Fruit fly (Drosophila melanogaster) whole organism, embryonic: ENCODE data around the gene mag.

ENCODE experiments used
- Antp ChIP-seq: fragments of 200-800 bp; sonication (Bioruptor generic); optimal IDR thresholded peaks from 3 replicates; lab custom pipeline; 2016; ENCODE audit warnings: missing biosample characterization, missing genetic modification characterization
- B-H1 ChIP-seq: fragments of 200-800 bp; sonication (Bioruptor generic); IDR thresholded peaks from 3 replicates; pipeline ENCODE4 v1.3.6; 2022; ENCODE audit warnings: missing biosample characterization, missing genetic modification characterization
- B-H2 ChIP-seq: fragments of 200-800 bp; sonication (Bioruptor generic); optimal IDR thresholded peaks from 2 replicates; lab custom pipeline; 2018; ENCODE audit warnings: missing biosample characterization, mild to moderate bottlenecking, missing genetic modification characterization
- CG10267 ChIP-seq: fragments of 200-800 bp; sonication (Bioruptor generic); optimal IDR thresholded peaks from 2 replicates; lab custom pipeline; 2018; ENCODE audit warnings: missing biosample characterization, mild to moderate bottlenecking, missing genetic modification characterization, moderate library complexity
- CG11504 ChIP-seq: fragments of 200-800 bp; sonication (Bioruptor generic); optimal IDR thresholded peaks from 3 replicates; lab custom pipeline; 2019; ENCODE audit warnings: missing biosample characterization, mild to moderate bottlenecking, missing genetic modification characterization, moderate library complexity
- CG12659 ChIP-seq: fragments of 200-800 bp; sonication (Bioruptor generic); optimal IDR thresholded peaks from 3 replicates; lab custom pipeline; 2017; ENCODE audit warnings: mild to moderate bottlenecking, missing biosample characterization, missing genetic modification reagents, missing genetic modification characterization
- CG13287 ChIP-seq: fragments of 200-800 bp; sonication (Bioruptor generic); IDR thresholded peaks from 2 replicates; pipeline ENCODE4 v1.3.6; 2022; ENCODE audit warnings: missing biosample characterization, missing genetic modification characterization; ENCODE audit not compliant: partially characterized antibody
- CG15269 ChIP-seq: fragments of 200-800 bp; sonication (Bioruptor generic); optimal IDR thresholded peaks from 2 replicates; lab custom pipeline; 2018; ENCODE audit warnings: missing biosample characterization, mild to moderate bottlenecking, missing genetic modification characterization, moderate library complexity
- CG1603 ChIP-seq: fragments of 200-800 bp; sonication (Bioruptor generic); optimal IDR thresholded peaks from 2 replicates; lab custom pipeline; 2019; ENCODE audit warnings: missing biosample characterization, mild to moderate bottlenecking, missing genetic modification characterization, moderate library complexity
- CG17359 ChIP-seq: fragments of 200-800 bp; sonication (Bioruptor generic); optimal IDR thresholded peaks from 3 replicates; lab custom pipeline; 2018; ENCODE audit warnings: missing biosample characterization, mild to moderate bottlenecking, missing genetic modification characterization, moderate library complexity
- CG17361 ChIP-seq: fragments of 200-800 bp; sonication (Bioruptor generic); IDR thresholded peaks from 3 replicates; pipeline ENCODE4 v1.3.6; 2022; ENCODE audit warnings: missing biosample characterization, missing genetic modification characterization
- CG17829 ChIP-seq: fragments of 200-800 bp; optimal IDR thresholded peaks from 2 replicates; lab custom pipeline; 2019; ENCODE audit warnings: missing biosample characterization, mild to moderate bottlenecking, missing genetic modification characterization, moderate library complexity
- CG2120 ChIP-seq: fragments of 200-800 bp; sonication (Bioruptor generic); optimal IDR thresholded peaks from 3 replicates; lab custom pipeline; 2016; ENCODE audit warnings: missing biosample characterization, missing genetic modification characterization
- CG2712 ChIP-seq: fragments of 200-800 bp; optimal IDR thresholded peaks from 3 replicates; lab custom pipeline; 2019; ENCODE audit warnings: missing biosample characterization, mild to moderate bottlenecking, missing genetic modification characterization, moderate library complexity
- CG32532 ChIP-seq: fragments of 200-800 bp; sonication (Bioruptor generic); IDR thresholded peaks from 2 replicates; pipeline ENCODE4 v1.3.6; 2022; ENCODE audit warnings: missing biosample characterization, missing genetic modification characterization
- CG33213 ChIP-seq: fragments of 200-800 bp; sonication (Bioruptor generic); optimal IDR thresholded peaks from 3 replicates; lab custom pipeline; 2016; ENCODE audit warnings: missing biosample characterization, missing genetic modification characterization
- CG4282 ChIP-seq: fragments of 200-800 bp; sonication (Bioruptor generic); optimal IDR thresholded peaks from 2 replicates; lab custom pipeline; 2016; ENCODE audit warnings: missing biosample characterization, missing genetic modification characterization
- CG4730 ChIP-seq: fragments of 200-800 bp; sonication (Bioruptor generic); IDR thresholded peaks from 2 replicates; pipeline ENCODE4 v1.3.6; 2022; ENCODE audit warnings: missing biosample characterization, missing genetic modification characterization
- CG6813 ChIP-seq: fragments of 200-800 bp; sonication (Bioruptor generic); optimal IDR thresholded peaks from 2 replicates; lab custom pipeline; 2017; ENCODE audit warnings: missing biosample characterization, missing genetic modification characterization, mild to moderate bottlenecking, moderate library complexity, missing genetic modification reagents
- CG8290 ChIP-seq, 3 experiments: fragments of 200-800 bp; sonication (Bioruptor generic); optimal IDR thresholded peaks; 2 replicates each; lab custom pipeline; 2016 to 2019; ENCODE audit warnings: missing biosample characterization in 3 of 3, missing genetic modification characterization in 3 of 3, mild to moderate bottlenecking in 2 of 3, moderate library complexity in 1 of 3
- CG9797 ChIP-seq: fragments of 200-800 bp; sonication (Bioruptor generic); optimal IDR thresholded peaks from 3 replicates; lab custom pipeline; 2018; ENCODE audit warnings: missing biosample characterization, mild to moderate bottlenecking, missing genetic modification characterization
- CoRest ChIP-seq: fragments of 200-800 bp; sonication (Bioruptor generic); optimal IDR thresholded peaks from 3 replicates; lab custom pipeline; 2018; ENCODE audit warnings: missing biosample characterization, mild to moderate bottlenecking, missing genetic modification characterization, moderate library complexity
- CrebB ChIP-seq: fragments of 200-800 bp; sonication (Bioruptor generic); optimal IDR thresholded peaks from 3 replicates; lab custom pipeline; 2018; ENCODE audit warnings: missing biosample characterization, mild to moderate bottlenecking, missing genetic modification characterization
- Dll ChIP-seq: fragments of 200-800 bp; sonication (Bioruptor generic); IDR thresholded peaks from 4 replicates; pipeline ENCODE4 v1.3.6; 2022; ENCODE audit warnings: missing biosample characterization, missing genetic modification characterization; ENCODE audit not compliant: partially characterized antibody
- E2f2 ChIP-seq: fragments of 200-800 bp; sonication (Bioruptor generic); IDR thresholded peaks from 2 replicates; pipeline ENCODE4 v1.3.6; 2022; ENCODE audit warnings: missing biosample characterization, missing genetic modification characterization
- ERR ChIP-seq: fragments of 200-800 bp; sonication (Bioruptor generic); optimal IDR thresholded peaks from 2 replicates; lab custom pipeline; 2016; ENCODE audit warnings: missing biosample characterization, missing genetic modification characterization
- Lhr ChIP-seq: fragments of 200-800 bp; sonication (Bioruptor generic); optimal IDR thresholded peaks from 3 replicates; lab custom pipeline; 2017; ENCODE audit warnings: mild to moderate bottlenecking, missing biosample characterization, missing genetic modification reagents, missing genetic modification characterization
- MBD-R2 ChIP-seq: fragments of 200-800 bp; sonication (Bioruptor generic); IDR thresholded peaks from 2 replicates; pipeline ENCODE4 v1.3.6; 2022; ENCODE audit warnings: missing biosample characterization, missing genetic modification characterization
- MESR4 ChIP-seq: fragments of 200-800 bp; sonication (Bioruptor generic); optimal IDR thresholded peaks from 2 replicates; lab custom pipeline; 2018; ENCODE audit warnings: missing biosample characterization, mild to moderate bottlenecking, missing genetic modification characterization, moderate library complexity
- Med ChIP-seq: fragments of 200-800 bp; sonication (Bioruptor generic); peaks from one replicate; lab custom pipeline; 2016; ENCODE audit warnings: missing biosample characterization, missing genetic modification characterization, mild to moderate bottlenecking, inconsistent platforms, moderate library complexity
- Neu2 ChIP-seq: fragments of 200-800 bp; sonication (Bioruptor generic); optimal IDR thresholded peaks from 3 replicates; lab custom pipeline; 2016; ENCODE audit warnings: missing biosample characterization, missing genetic modification characterization, borderline replicate concordance
- Oaz ChIP-seq: fragments of 200-800 bp; sonication (Bioruptor generic); IDR thresholded peaks from 2 replicates; pipeline ENCODE4 v1.3.6; 2022; ENCODE audit warnings: missing biosample characterization, missing genetic modification characterization
- PHDP ChIP-seq: fragments of 200-800 bp; sonication (Bioruptor generic); optimal IDR thresholded peaks from 3 replicates; lab custom pipeline; 2018; ENCODE audit warnings: missing biosample characterization, mild to moderate bottlenecking, missing genetic modification characterization, moderate library complexity
- Pdp1 ChIP-seq, 2 experiments: fragments of 200-800 bp; sonication (Bioruptor generic); optimal IDR thresholded peaks; 3 replicates each; lab custom pipeline; 2016; ENCODE audit warnings: missing biosample characterization in 2 of 2, missing genetic modification characterization in 2 of 2, mild to moderate bottlenecking in 1 of 2, moderate library complexity in 1 of 2
- Sin3A ChIP-seq: fragments of >200 bp; optimal IDR thresholded peaks from 2 replicates; lab custom pipeline; 2018
- bigmax ChIP-seq: fragments of 200-800 bp; sonication (Bioruptor generic); optimal IDR thresholded peaks from 2 replicates; lab custom pipeline; 2018; ENCODE audit warnings: missing biosample characterization, mild to moderate bottlenecking, missing genetic modification characterization
- cad ChIP-seq: fragments of >200 bp; optimal IDR thresholded peaks from 2 replicates; lab custom pipeline; 2017; ENCODE audit warnings: missing biosample characterization, missing genetic modification characterization
- dmrt99B ChIP-seq: fragments of 200-800 bp; sonication (Bioruptor generic); optimal IDR thresholded peaks from 2 replicates; lab custom pipeline; 2018; ENCODE audit warnings: missing biosample characterization, mild to moderate bottlenecking, missing genetic modification characterization, moderate library complexity
- gfzf ChIP-seq: fragments of 200-800 bp; sonication (Bioruptor generic); optimal IDR thresholded peaks from 2 replicates; lab custom pipeline; 2016; ENCODE audit warnings: missing biosample characterization, mild to moderate bottlenecking, missing genetic modification characterization, moderate library complexity
- gsb-n ChIP-seq: fragments of 200-800 bp; sonication (Bioruptor generic); optimal IDR thresholded peaks from 3 replicates; lab custom pipeline; 2018; ENCODE audit warnings: missing biosample characterization, mild to moderate bottlenecking, missing genetic modification characterization
- klu ChIP-seq: fragments of 200-800 bp; sonication (Bioruptor generic); IDR thresholded peaks from 2 replicates; pipeline ENCODE4 v1.3.6; 2022; ENCODE audit warnings: missing biosample characterization, missing genetic modification characterization
- lilli ChIP-seq: fragments of 200-800 bp; sonication (Bioruptor generic); optimal IDR thresholded peaks from 3 replicates; lab custom pipeline; 2016; ENCODE audit warnings: missing biosample characterization, missing genetic modification characterization
- odd ChIP-seq: fragments of 200-800 bp; sonication (Bioruptor generic); optimal IDR thresholded peaks from 2 replicates; lab custom pipeline; 2017; ENCODE audit warnings: missing biosample characterization, mild to moderate bottlenecking, missing genetic modification characterization
- pzg ChIP-seq: fragments of 200-800 bp; sonication (Bioruptor generic); optimal IDR thresholded peaks from 3 replicates; lab custom pipeline; 2018; ENCODE audit warnings: missing biosample characterization, mild to moderate bottlenecking, missing genetic modification characterization, moderate library complexity
- row ChIP-seq: fragments of 200-800 bp; sonication (Bioruptor generic); IDR thresholded peaks from 3 replicates; pipeline ENCODE4 v1.3.6; 2022; ENCODE audit warnings: missing biosample characterization, missing genetic modification characterization
- stwl ChIP-seq: fragments of 200-800 bp; sonication (Bioruptor generic); optimal IDR thresholded peaks from 3 replicates; lab custom pipeline; 2018; ENCODE audit warnings: missing biosample characterization, mild to moderate bottlenecking, missing genetic modification characterization, moderate library complexity

Gene mag

dm6 chr3L:20494262-20494601 lies 33.7 kb downstream of the mag start (continued):
- TF ChIP-seq odd (GFP tag; lab: Kevin White, UChicago), result peak; percentile 13
- peak; percentile 3 for TF ChIP-seq CG17359 (tag; lab: Kevin White, UChicago)
- TF ChIP-seq CG4282 (GFP tag; lab: Kevin White, UChicago), result no peak
- peak; percentile 62 for TF ChIP-seq CoRest (tag; lab: Kevin White, UChicago)
- TF ChIP-seq gsb-n, result peak; percentile 30
- TF ChIP-seq gfzf (GFP tag; lab: Kevin White, UChicago), result no peak
- TF ChIP-seq CG32532, result no peak; the same call in 1 of the 2 replicates
- peak; percentile 48 for TF ChIP-seq PHDP (tag; lab: Kevin White, UChicago)
- no peak for TF ChIP-seq ERR (GFP tag; lab: Kevin White, UChicago)

- TF ChIP-seq B-H2 (GFP tag; lab: Kevin White, UChicago), result peak; percentile 25
- TF ChIP-seq B-H1 (GFP tag; lab: Robert Waterston, UW), result no peak
- TF ChIP-seq dmrt99B (tag; lab: Kevin White, UChicago), result no peak
- TF ChIP-seq pzg, result peak; percentile 80
- TF ChIP-seq CG6813, result no peak
- TF ChIP-seq Sin3A, result peak; percentile 31
- no peak for TF ChIP-seq CG4730 (GFP tag; lab: Robert Waterston, UW)
- peak; percentile 48 for TF ChIP-seq CoRest (tag; lab: Kevin White, UChicago)
- no peak for TF ChIP-seq Oaz (GFP tag; lab: Robert Waterston, UW)
- no peak for TF ChIP-seq CG32532
- peak; percentile 50 for TF ChIP-seq E2f2
- TF ChIP-seq CG2120 (GFP tag; lab: Kevin White, UChicago), result peak; percentile 32
- no peak for TF ChIP-seq cad (GFP tag; lab: Kevin White, UChicago)
- TF ChIP-seq bigmax (GFP tag; lab: Kevin White, UChicago), result peak; percentile 56
- TF ChIP-seq CG2712, result no peak
- TF ChIP-seq klu, result no peak
- TF ChIP-seq CG15269 (tag; lab: Kevin White, UChicago), result peak; percentile 40
- TF ChIP-seq CG8290 (GFP tag; optimal IDR thresholded peaks at IDR 0.05; lab: Kevin White, UChicago), result no peak
- TF ChIP-seq CG8290 (tag; optimal IDR thresholded peaks at IDR 0.05; lab: Kevin White, UChicago), result peak in 1 of 2 experiments; percentile 47
- TF ChIP-seq Med (GFP tag; lab: Kevin White, UChicago), result peak; percentile 32
- TF ChIP-seq CG9797 (GFP tag; lab: Kevin White, UChicago), result peak; percentile 68
- peak; percentile 48 for TF ChIP-seq row (GFP tag; lab: Robert Waterston, UW)
- peak; percentile 77 for TF ChIP-seq stwl (tag; lab: Kevin White, UChicago)
- TF ChIP-seq CG11504 (tag; lab: Kevin White, UChicago), result peak; percentile 57
- peak; percentile 6 for TF ChIP-seq CG17829 (tag; lab: Kevin White, UChicago)
- TF ChIP-seq Dll (GFP tag; lab: Robert Waterston, UW), result 0 out of 4 replicates have a peak, but pooled peaks have one; percentile 14
- peak; percentile 58 for TF ChIP-seq CG1603 (tag; lab: Kevin White, UChicago)
- no peak for TF ChIP-seq Neu2
- TF ChIP-seq MESR4, result peak; percentile 79
- TF ChIP-seq Lhr, result peak; percentile 79
- TF ChIP-seq lilli (GFP tag; lab: Kevin White, UChicago), result no peak
- TF ChIP-seq CG17361, result 0 out of 3 replicates have a peak, but pooled peaks have one; percentile 31
- TF ChIP-seq Pdp1 (GFP tag; optimal IDR thresholded peaks at IDR 0.05; lab: Kevin White, UChicago), result peak in 1 of 2 experiments; percentile 97
- peak; percentile 72 for TF ChIP-seq CG33213
- TF ChIP-seq CrebB (tag; lab: Kevin White, UChicago), result peak; percentile 7
- peak; percentile 26; the same call in 1 of the 2 replicates for TF ChIP-seq CG13287
- peak; percentile 22 for TF ChIP-seq CG12659
- peak; percentile 60 for TF ChIP-seq MBD-R2 (GFP tag; lab: Robert Waterston, UW)
- TF ChIP-seq Antp, result no peak
- TF ChIP-seq CG10267 (tag; lab: Kevin White, UChicago), result peak; percentile 33
Observed at dm6 chr3L:20494780-20495591, 34.5 kb downstream of the mag start, which contains the start of gene ZnT77C. TSS of gene ZnT77C (minus strand) at chr3L:20494921.
